Worm (Caenorhabditis elegans) whole organism, L3 larva: Measurements from ENCODE around the gene nlp-5.

Source experiments
- R02D3.7 ChIP-seq: fragments of 150-350 bp; optimal IDR thresholded peaks from 2 replicates; lab custom pipeline; 2014; ENCODE audit warnings: missing biosample characterization, missing genetic modification characterization
- ZK546.5 ChIP-seq: sonication (generic microtip); optimal IDR thresholded peaks from 2 replicates; lab custom pipeline; 2017; ENCODE audit warnings: missing biosample characterization, missing genetic modification characterization
- aly-2 ChIP-seq: fragments of 150-350 bp; optimal IDR thresholded peaks from 2 replicates; lab custom pipeline; 2014; ENCODE audit warnings: missing biosample characterization, missing genetic modification characterization
- ama-1 ChIP-seq: fragments of 150-350 bp; optimal IDR thresholded peaks from 2 replicates; lab custom pipeline; 2018
- ceh-28 ChIP-seq: fragments of 150-350 bp; optimal IDR thresholded peaks from 2 replicates; lab custom pipeline; 2014; ENCODE audit warnings: missing biosample characterization, missing genetic modification reagents, missing genetic modification characterization
- ceh-9 ChIP-seq: sonication (generic microtip); optimal IDR thresholded peaks from 2 replicates; lab custom pipeline; 2018; ENCODE audit warnings: missing biosample characterization, missing genetic modification characterization
- daf-12 ChIP-seq: fragments of 150-350 bp; optimal IDR thresholded peaks from 2 replicates; lab custom pipeline; 2014; ENCODE audit warnings: missing biosample characterization, missing genetic modification reagents, missing genetic modification characterization
- egl-5 ChIP-seq: fragments of 150-350 bp; optimal IDR thresholded peaks from 2 replicates; lab custom pipeline; 2017; ENCODE audit warnings: missing biosample characterization, missing genetic modification reagents, missing genetic modification characterization, inconsistent platforms
- elt-1 ChIP-seq: fragments of 150-350 bp; optimal IDR thresholded peaks from 2 replicates; lab custom pipeline; 2014; ENCODE audit warnings: missing biosample characterization, missing genetic modification characterization
- elt-2 ChIP-seq: sonication (generic microtip); optimal IDR thresholded peaks from 2 replicates; lab custom pipeline; 2016; ENCODE audit warnings: missing genetic modification reagents, mild to moderate bottlenecking, missing genetic modification characterization, missing compliant biosample characterization
- eor-1 ChIP-seq, 2 experiments: fragments of 150-350 bp; optimal IDR thresholded peaks; 2 replicates each; lab custom pipeline; 2014 to 2018; ENCODE audit warnings: missing biosample characterization in 2 of 2, missing genetic modification characterization in 2 of 2
- fkh-2 ChIP-seq: fragments of 150-350 bp; optimal IDR thresholded peaks from 2 replicates; lab custom pipeline; 2014; ENCODE audit warnings: missing biosample characterization, missing genetic modification reagents, missing genetic modification characterization
- fos-1 ChIP-seq: fragments of 150-350 bp; optimal IDR thresholded peaks from 2 replicates; lab custom pipeline; 2014; ENCODE audit warnings: missing biosample characterization, missing genetic modification characterization
- hmg-11 ChIP-seq: sonication (generic microtip); optimal IDR thresholded peaks from 2 replicates; lab custom pipeline; 2016; ENCODE audit warnings: missing genetic modification characterization, missing compliant biosample characterization
- jun-1 ChIP-seq: fragments of 150-350 bp; optimal IDR thresholded peaks from 2 replicates; lab custom pipeline; 2014; ENCODE audit warnings: missing biosample characterization, missing genetic modification reagents, missing genetic modification characterization
- lin-15B ChIP-seq: fragments of 150-350 bp; optimal IDR thresholded peaks from 2 replicates; lab custom pipeline; 2014; ENCODE audit warnings: missing biosample characterization, missing genetic modification characterization
- lin-39 ChIP-seq: fragments of 150-350 bp; optimal IDR thresholded peaks from 2 replicates; lab custom pipeline; 2018; ENCODE audit warnings: missing biosample characterization, missing genetic modification reagents, missing genetic modification characterization
- lsy-12 ChIP-seq: sonication (generic microtip); optimal IDR thresholded peaks from 2 replicates; lab custom pipeline; 2016; ENCODE audit warnings: mild to moderate bottlenecking, missing genetic modification characterization, missing compliant biosample characterization
- mdl-1 ChIP-seq: fragments of 150-350 bp; optimal IDR thresholded peaks from 2 replicates; lab custom pipeline; 2014; ENCODE audit warnings: missing biosample characterization, missing genetic modification characterization
- nfya-1 ChIP-seq: sonication (generic microtip); optimal IDR thresholded peaks from 2 replicates; lab custom pipeline; 2017; ENCODE audit warnings: missing genetic modification characterization, mild to moderate bottlenecking, missing compliant biosample characterization, antibody characterized with exemption, moderate library complexity; ENCODE audit not compliant: insufficient read depth
- nhr-11 ChIP-seq: fragments of 150-350 bp; optimal IDR thresholded peaks from 2 replicates; lab custom pipeline; 2014; ENCODE audit warnings: missing biosample characterization, missing genetic modification characterization
- nhr-23 ChIP-seq: fragments of 150-350 bp; optimal IDR thresholded peaks from 2 replicates; lab custom pipeline; 2014; ENCODE audit warnings: missing biosample characterization, missing genetic modification reagents, missing genetic modification characterization
- nhr-237 ChIP-seq: fragments of 150-350 bp; optimal IDR thresholded peaks from 2 replicates; lab custom pipeline; 2014; ENCODE audit warnings: missing biosample characterization, missing genetic modification characterization
- nhr-25 ChIP-seq: sonication (generic microtip); optimal IDR thresholded peaks from 2 replicates; lab custom pipeline; 2017; ENCODE audit warnings: missing biosample characterization, missing genetic modification characterization
- nhr-28 ChIP-seq: fragments of 150-350 bp; optimal IDR thresholded peaks from 2 replicates; lab custom pipeline; 2014; ENCODE audit warnings: missing biosample characterization, missing genetic modification characterization
- nhr-76 ChIP-seq: fragments of 150-350 bp; sonication (generic microtip); optimal IDR thresholded peaks from 5 replicates; lab custom pipeline; 2014; ENCODE audit warnings: missing biosample characterization, missing genetic modification characterization
- pha-4 ChIP-seq: fragments of 150-350 bp; optimal IDR thresholded peaks from 2 replicates; lab custom pipeline; 2014; ENCODE audit warnings: missing biosample characterization, missing genetic modification reagents, missing genetic modification characterization
- pqm-1 ChIP-seq: fragments of 150-350 bp; optimal IDR thresholded peaks from 2 replicates; lab custom pipeline; 2017; ENCODE audit warnings: missing biosample characterization, missing genetic modification characterization, inconsistent platforms
- sea-2 ChIP-seq: fragments of 150-350 bp; sonication (generic microtip); optimal IDR thresholded peaks from 4 replicates; lab custom pipeline; 2014; ENCODE audit warnings: missing biosample characterization, missing genetic modification reagents, missing genetic modification characterization
- skn-1 ChIP-seq: fragments of 150-350 bp; optimal IDR thresholded peaks from 2 replicates; lab custom pipeline; 2014; ENCODE audit warnings: missing biosample characterization, missing genetic modification characterization
- snpc-4 ChIP-seq: fragments of 150-350 bp; optimal IDR thresholded peaks from 2 replicates; lab custom pipeline; 2014; ENCODE audit warnings: missing biosample characterization, missing genetic modification characterization
- tbx-2 ChIP-seq: sonication (generic microtip); optimal IDR thresholded peaks from 2 replicates; lab custom pipeline; 2016; ENCODE audit warnings: mild to moderate bottlenecking, missing genetic modification characterization, missing compliant biosample characterization
- unc-39 ChIP-seq: sonication (generic microtip); optimal IDR thresholded peaks from 4 replicates; lab custom pipeline; 2017; ENCODE audit warnings: missing biosample characterization, missing genetic modification characterization
- unc-62 ChIP-seq: fragments of 150-350 bp; sonication (generic microtip); optimal IDR thresholded peaks from 4 replicates; lab custom pipeline; 2014; ENCODE audit warnings: missing biosample characterization, missing genetic modification reagents, missing genetic modification characterization
- zag-1 ChIP-seq: fragments of 150-350 bp; optimal IDR thresholded peaks from 2 replicates; lab custom pipeline; 2014; ENCODE audit warnings: missing biosample characterization, missing genetic modification characterization
- ztf-11 ChIP-seq: fragments of 150-350 bp; optimal IDR thresholded peaks from 2 replicates; lab custom pipeline; 2014; ENCODE audit warnings: missing biosample characterization, missing genetic modification characterization
- ztf-4 ChIP-seq: fragments of 150-350 bp; optimal IDR thresholded peaks from 2 replicates; lab custom pipeline; 2014; ENCODE audit warnings: missing biosample characterization, missing genetic modification characterization

The nlp-5 gene

DNA sequence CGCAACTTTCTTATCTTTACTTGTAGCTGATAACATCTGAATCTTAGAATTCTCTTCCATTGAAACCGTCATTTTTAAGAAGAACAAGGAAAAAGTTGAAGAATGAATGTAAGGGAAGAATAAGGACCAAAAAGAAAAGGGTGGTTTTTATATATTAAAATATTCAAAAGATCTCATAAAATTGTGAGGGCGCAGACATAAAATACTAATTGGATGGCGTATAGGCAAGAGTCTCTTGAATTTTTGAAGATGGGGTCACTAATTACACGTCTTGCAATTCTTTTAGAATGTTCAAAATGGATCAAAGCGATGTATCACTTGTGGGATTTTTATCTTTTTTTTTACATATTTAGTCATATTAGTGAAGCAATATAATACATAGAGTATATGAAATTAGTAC, 25.6 kb upstream of the nlp-5 start, which contains the start of gene twk-3:
TSS of gene twk-3 (minus strand) at position 101 of the 400 bp plus-strand sequence.
- TF ChIP-seq lin-39 (tag; lab: Kevin White, UChicago) (no peak), skn-1 (tag; lab: Kevin White, UChicago) (no peak), aly-2 (no peak), ceh-9 (tag; lab: Kevin White, UChicago) (no peak), nfya-1 (tag; lab: Kevin White, UChicago) (no peak)

DNA sequence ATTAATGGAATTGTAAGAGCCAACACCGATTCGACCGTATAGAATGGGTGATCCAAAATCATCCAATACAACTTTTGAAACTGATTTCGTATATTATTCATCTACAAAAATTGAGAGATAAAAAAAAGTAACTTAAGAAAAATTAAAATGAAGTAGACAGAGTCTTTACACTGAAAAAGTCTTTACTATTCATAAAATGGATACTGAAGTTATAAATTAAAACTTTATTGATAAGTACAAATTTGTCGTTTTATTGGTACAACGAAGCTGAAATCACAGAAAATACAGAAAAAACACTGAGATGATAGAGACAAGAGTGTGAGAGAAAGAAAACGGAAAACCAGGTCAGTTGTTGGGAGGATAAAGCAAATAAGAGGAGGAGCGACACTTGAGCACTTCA, 23.9 kb upstream of the nlp-5 start, which contains the start of gene M110.10:
TSS of gene M110.10 (minus strand) at position 101 of the 400 bp plus-strand sequence.
- TF ChIP-seq lin-15B (tag; lab: Kevin White, UChicago) (no peak), nhr-11 (no peak), unc-39 (tag; lab: Kevin White, UChicago) (no peak), unc-62 (GFP tag; lab: Kevin White, UChicago) (no peak), eor-1 (tag; optimal IDR thresholded peaks at IDR 0.05; lab: Kevin White, UChicago) (no peak), fkh-2 (tag; lab: Kevin White, UChicago) (no peak), ama-1 (no peak), pha-4 (tag; lab: Kevin White, UChicago) (peak; percentile 7)

DNA sequence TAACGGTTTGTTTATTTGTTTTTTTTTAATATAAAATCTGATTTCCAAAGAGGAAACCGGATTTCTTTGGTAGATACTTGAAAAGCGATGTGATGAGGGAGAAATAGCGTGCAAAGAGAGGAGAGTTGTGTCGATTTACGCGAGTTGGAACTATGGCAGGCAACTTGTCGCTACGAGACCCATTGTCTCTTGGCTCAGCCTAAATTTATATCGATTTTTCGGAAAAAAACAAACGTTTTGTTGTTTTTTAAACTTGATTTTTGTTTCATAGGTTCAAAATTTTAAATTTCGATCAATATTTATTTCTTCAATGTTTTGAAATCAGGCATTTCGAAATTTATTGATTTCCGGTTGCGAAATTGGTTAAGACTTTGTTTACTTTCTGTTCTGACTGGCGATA, 21.8 kb upstream of the nlp-5 start, which contains the start of gene M110.3:
TSS of gene M110.3 (minus strand) at position 184 of the 400 bp plus-strand sequence.
- TF ChIP-seq ceh-28 (tag; lab: Kevin White, UChicago) = peak; percentile 69
- no peak for TF ChIP-seq ama-1
- TF ChIP-seq lin-39 (tag; lab: Kevin White, UChicago) = peak; percentile 70
- TF ChIP-seq nhr-28 = no peak
- TF ChIP-seq nhr-11 = no peak
- no peak for TF ChIP-seq ztf-4 (tag; lab: Kevin White, UChicago)
- TF ChIP-seq fkh-2 (tag; lab: Kevin White, UChicago) = no peak
- peak; percentile 71 for TF ChIP-seq hmg-11 (tag; lab: Kevin White, UChicago)
- TF ChIP-seq snpc-4 = peak; percentile 50
- peak; percentile 73 for TF ChIP-seq nhr-23
- TF ChIP-seq nhr-237 = no peak
- TF ChIP-seq ZK546.5 (tag; lab: Kevin White, UChicago) = no peak
- peak; percentile 14 for TF ChIP-seq elt-2
- no peak for TF ChIP-seq tbx-2 (tag; lab: Kevin White, UChicago)
- TF ChIP-seq nhr-25 (tag; lab: Kevin White, UChicago) = no peak
- TF ChIP-seq lin-15B (tag; lab: Kevin White, UChicago) = peak; percentile 65
- TF ChIP-seq egl-5 (tag; lab: Kevin White, UChicago) = peak; percentile 67
- peak; percentile 80 for TF ChIP-seq pha-4 (tag; lab: Kevin White, UChicago)
- TF ChIP-seq mdl-1 (tag; lab: Kevin White, UChicago) = no peak
- TF ChIP-seq nfya-1 (tag; lab: Kevin White, UChicago) = peak; percentile 76
- TF ChIP-seq zag-1 (tag; lab: Kevin White, UChicago) = no peak
- TF ChIP-seq jun-1 (tag; lab: Kevin White, UChicago) = peak; percentile 4
- peak; percentile 93 for TF ChIP-seq R02D3.7 (tag; lab: Kevin White, UChicago)

DNA sequence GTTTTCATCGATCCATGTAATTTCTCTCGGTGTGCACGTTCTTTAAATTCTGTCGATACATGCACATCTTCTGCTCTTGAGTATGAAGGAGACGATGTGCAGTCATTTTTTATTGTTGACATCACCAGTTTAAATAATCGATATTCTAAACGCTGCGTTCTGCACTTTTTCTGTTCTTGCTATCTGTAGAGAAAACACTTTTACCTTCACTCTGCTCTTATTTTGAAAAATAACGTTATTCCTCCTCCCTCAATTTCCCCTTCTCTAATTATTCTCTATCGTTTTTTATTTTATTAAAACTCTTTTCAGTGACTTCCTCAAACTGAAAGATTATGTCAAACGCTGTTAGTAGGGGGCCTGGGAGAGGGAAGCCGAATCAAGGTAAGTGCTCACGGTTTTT, 21.3 kb upstream of the nlp-5 start, which contains the start of gene ifg-1:
TSS of gene ifg-1 (plus strand) at position 301 of the 400 bp plus-strand sequence.
- TF ChIP-seq ZK546.5 (tag; lab: Kevin White, UChicago) (no peak), lin-39 (tag; lab: Kevin White, UChicago) (no peak), sea-2 (GFP tag; lab: Kevin White, UChicago) (no peak), pqm-1 (tag; lab: Kevin White, UChicago) (no peak), eor-1 (tag; optimal IDR thresholded peaks at IDR 0.05; lab: Kevin White, UChicago) (no peak), nhr-25 (tag; lab: Kevin White, UChicago) (no peak), ceh-9 (tag; lab: Kevin White, UChicago) (no peak), ztf-11 (tag; lab: Kevin White, UChicago) (no peak), nhr-76 (no peak), skn-1 (tag; lab: Kevin White, UChicago) (no peak), fkh-2 (tag; lab: Kevin White, UChicago) (no peak), elt-1 (tag; lab: Kevin White, UChicago) (no peak), elt-2 (no peak), daf-12 (no peak), lsy-12 (tag; lab: Kevin White, UChicago) (no peak), fos-1 (tag; lab: Kevin White, UChicago) (no peak)
